Fruit fly (Drosophila melanogaster) whole organism: ENCODE data around the gene CG14370.

Experiments
- CG8478 ChIP-seq: fragments of >200 bp; optimal IDR thresholded peaks from 2 replicates; lab custom pipeline; 2018; ENCODE audit warnings: inconsistent platforms
- Dll ChIP-seq: fragments of >200 bp; optimal IDR thresholded peaks from 2 replicates; lab custom pipeline; 2017
- EcR ChIP-seq, 2 experiments: fragments of >200 bp; optimal IDR thresholded peaks; 2 replicates each; lab custom pipeline; 2017; ENCODE audit warnings: missing biosample characterization in 2 of 2, missing genetic modification characterization in 2 of 2, missing genetic modification reagents in 2 of 2
- pan ChIP-seq: fragments of >200 bp; optimal IDR thresholded peaks from 2 replicates; lab custom pipeline; 2017
- psq ChIP-seq: fragments of >200 bp; optimal IDR thresholded peaks from 2 replicates; lab custom pipeline; 2017
- usp ChIP-seq: fragments of >200 bp; optimal IDR thresholded peaks from 2 replicates; lab custom pipeline; 2017; ENCODE audit warnings: missing biosample characterization, missing genetic modification characterization, mixed read lengths

Gene CG14370

DNA sequence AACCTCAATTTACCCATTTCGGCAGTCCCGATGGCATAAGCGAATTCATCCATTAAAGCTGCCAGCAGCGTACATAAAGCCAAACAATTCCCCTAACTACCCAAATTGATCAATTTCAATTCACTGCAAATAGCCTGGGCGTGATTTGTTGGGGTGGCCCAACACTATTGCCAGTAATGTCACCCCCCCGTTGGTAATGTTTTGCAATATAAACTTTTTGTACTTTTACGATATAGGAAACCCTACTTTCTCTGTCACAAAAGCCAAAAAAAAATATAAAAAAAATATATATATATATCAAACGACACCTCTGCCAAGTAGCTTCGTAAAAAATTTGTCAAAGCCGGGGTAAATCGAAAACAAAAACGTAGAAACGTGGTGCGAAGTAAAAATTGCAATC is at the start of gene CG14370:
TSS of gene CG14370 (plus strand) at position 301 of the 400 bp plus-strand sequence.
- TF ChIP-seq psq (lab: Kevin White, UChicago) (no peak), EcR (GFP tag; optimal IDR thresholded peaks at IDR 0.05; lab: Kevin White, UChicago) (no peak), pan (lab: Kevin White, UChicago) (no peak), Dll (no peak), usp (no peak), CG8478 (lab: Kevin White, UChicago) (no peak)

DNA sequence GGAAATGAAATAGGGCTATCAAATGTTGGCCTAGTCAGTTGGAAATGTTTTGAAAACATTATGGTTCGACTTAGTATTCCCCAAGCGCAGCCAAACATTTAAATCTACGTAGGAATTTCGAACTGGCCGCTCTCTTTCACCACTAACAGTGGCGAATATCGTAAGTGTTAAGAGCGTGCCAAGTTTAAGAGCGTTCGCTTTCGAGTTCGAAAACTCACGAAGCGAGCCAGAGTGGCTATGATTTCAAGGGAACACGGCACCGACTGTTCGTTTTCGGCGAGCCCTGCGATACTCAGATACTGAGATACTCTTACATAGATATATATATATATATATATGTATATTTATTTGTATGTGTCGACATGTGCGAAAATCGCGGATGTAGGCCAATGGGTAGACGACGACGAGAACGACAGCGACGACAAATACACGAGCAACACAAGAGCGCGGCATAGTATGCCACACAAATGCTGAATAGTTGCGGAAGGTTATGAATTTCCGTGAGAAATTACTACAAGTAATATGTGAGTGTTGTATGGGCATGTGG is 49.0 kb upstream of the CG14370 start:
- no peak for TF ChIP-seq CG8478 (lab: Kevin White, UChicago)
- TF ChIP-seq pan (lab: Kevin White, UChicago), result no peak
- no peak for TF ChIP-seq Dll
- no peak for TF ChIP-seq psq (lab: Kevin White, UChicago)
- no peak for TF ChIP-seq EcR (GFP tag; optimal IDR thresholded peaks at IDR 0.05; lab: Kevin White, UChicago)
- no peak for TF ChIP-seq usp

DNA sequence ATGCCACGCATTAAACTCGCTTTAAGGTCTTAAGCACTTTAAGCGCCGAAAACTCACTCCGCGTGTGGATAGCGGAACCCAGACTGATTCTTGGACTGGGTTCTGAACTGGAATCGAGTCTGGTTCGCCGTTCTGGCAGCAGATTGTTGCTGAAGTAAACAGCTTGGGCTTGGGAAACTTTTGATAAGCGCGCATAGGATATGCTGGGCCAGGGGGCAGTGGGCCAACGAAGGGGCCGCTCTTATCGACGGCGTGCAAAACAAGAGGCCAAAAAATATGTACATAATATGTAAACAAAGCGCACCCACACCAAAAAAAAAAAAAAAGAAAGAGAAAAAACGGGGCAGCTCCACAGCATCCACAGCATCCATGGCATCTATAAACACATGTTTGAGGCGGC is 42.5 kb upstream of the CG14370 start, which contains the start of gene CG31337:
TSS of gene CG31337 (minus strand) at position 101 of the 400 bp plus-strand sequence.
- TF ChIP-seq pan (lab: Kevin White, UChicago) (no peak), CG8478 (lab: Kevin White, UChicago) (no peak), usp (no peak), psq (lab: Kevin White, UChicago) (no peak), Dll (no peak), EcR (GFP tag; optimal IDR thresholded peaks at IDR 0.05; lab: Kevin White, UChicago) (no peak)

DNA sequence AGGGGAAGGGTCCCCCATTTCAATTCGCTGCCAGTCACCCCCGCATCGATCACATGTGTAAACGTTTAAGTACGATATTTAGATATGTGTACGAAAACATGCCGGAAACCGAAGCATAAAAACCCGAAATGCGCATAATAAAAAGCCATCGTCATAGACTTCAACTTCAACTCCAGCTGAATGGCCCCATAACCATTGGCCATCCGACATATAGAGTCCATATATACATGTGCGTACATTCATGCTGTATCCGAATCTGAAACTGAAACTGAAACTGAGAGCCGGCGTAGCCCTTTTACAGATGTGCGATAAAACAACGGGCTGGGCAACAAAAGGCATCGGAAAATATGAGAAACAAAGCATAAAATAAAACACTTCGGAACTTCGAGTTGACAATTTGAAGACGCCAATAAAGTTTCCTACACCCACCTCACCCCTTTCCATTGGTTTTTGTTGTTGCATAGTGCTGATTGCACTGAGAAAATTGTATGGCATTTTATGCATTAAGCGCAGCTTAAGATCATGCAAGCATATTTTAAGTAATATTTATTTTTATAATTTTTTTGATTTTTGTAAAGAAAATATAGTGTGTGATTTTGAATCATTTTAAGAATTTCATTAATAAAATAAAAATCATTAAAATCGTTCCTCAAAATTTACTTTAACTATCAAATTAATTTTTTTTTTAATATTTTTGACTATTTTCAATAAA is 39.9 kb upstream of the CG14370 start:
- no peak for TF ChIP-seq EcR (GFP tag; optimal IDR thresholded peaks at IDR 0.05; lab: Kevin White, UChicago)
- TF ChIP-seq CG8478 (lab: Kevin White, UChicago), result no peak
- no peak for TF ChIP-seq Dll
- no peak for TF ChIP-seq psq (lab: Kevin White, UChicago)
- no peak for TF ChIP-seq usp

DNA sequence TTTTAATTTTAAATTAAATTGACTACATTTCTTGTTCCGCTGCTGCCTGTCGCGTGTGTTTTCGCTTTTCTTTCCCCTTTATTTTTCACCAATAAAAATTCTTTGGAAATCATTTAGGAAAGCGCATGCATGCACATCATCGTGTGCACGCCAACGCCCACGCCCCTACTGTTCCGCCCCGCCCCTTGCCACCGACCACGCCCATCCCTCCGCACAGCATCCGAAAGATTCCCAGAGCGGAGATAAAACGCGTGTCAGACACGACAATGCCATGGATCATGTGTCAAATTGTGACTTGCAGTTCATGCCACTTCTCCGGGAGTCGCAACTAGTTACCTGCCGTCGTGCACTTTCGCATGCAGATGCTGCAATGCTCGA is 39.4 kb upstream of the CG14370 start:
- TF ChIP-seq EcR (GFP tag; optimal IDR thresholded peaks at IDR 0.05; lab: Kevin White, UChicago), result no peak
- no peak for TF ChIP-seq Dll
- TF ChIP-seq CG8478 (lab: Kevin White, UChicago), result no peak
- TF ChIP-seq psq (lab: Kevin White, UChicago), result no peak
- no peak for TF ChIP-seq usp
- TF ChIP-seq pan (lab: Kevin White, UChicago), result no peak

DNA sequence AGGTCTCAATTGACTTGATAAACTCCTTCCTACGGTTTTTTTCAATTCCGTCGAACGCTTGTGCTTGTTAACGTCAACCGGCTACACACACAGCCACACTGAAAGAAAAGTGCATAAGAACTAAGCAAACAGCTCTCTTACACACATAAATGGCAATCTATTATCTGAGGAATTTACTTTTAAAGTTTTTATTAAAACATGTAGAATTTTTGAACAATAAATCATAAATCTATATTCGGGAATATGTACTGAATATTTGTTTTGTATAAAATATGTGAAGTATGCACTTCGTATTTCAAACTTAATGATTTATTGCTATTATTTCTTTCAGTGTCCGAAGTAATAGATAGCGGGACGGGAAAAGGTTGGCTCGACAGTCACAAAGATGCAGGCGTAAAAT is 38.3 kb upstream of the CG14370 start:
- TF ChIP-seq usp, result no peak
- no peak for TF ChIP-seq psq (lab: Kevin White, UChicago)
- no peak for TF ChIP-seq EcR (GFP tag; optimal IDR thresholded peaks at IDR 0.05; lab: Kevin White, UChicago)
- no peak for TF ChIP-seq pan (lab: Kevin White, UChicago)
- no peak for TF ChIP-seq CG8478 (lab: Kevin White, UChicago)
- TF ChIP-seq Dll, result no peak

DNA sequence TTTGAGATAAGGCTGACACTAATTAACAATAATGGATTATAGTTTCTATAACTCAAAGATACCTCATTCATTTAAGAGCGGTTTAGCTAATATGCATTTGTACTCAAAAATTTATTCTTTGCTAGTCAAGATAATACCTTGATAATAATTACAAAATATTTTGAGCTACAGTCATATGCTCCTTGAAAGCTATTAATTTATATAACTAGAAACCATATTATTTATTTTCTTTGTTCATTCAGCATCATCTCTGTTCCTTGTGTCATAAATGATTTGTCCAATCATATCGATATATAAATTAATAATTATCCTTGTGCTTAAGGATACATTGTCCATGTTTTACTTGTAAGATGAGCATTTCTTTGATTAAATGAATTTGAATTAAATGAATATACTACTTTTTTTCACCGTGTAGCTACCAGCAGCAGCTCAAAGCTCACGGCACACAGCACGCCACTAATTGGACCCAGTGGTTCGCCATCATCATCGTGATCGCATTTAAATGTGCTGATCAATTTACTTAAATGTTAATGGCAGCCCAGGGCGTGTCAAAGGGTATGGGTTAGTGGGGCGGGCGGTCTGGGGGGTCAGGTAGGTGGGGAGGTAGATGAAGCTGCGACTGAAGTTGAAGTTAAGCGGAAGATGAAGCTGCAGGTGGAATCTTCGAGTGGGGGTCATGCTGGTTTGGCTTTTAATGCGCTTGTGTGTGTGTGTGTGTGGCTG is 34.5 kb upstream of the CG14370 start:
- TF ChIP-seq pan (lab: Kevin White, UChicago), result no peak
- TF ChIP-seq psq (lab: Kevin White, UChicago), result no peak
- no peak for TF ChIP-seq CG8478 (lab: Kevin White, UChicago)

DNA sequence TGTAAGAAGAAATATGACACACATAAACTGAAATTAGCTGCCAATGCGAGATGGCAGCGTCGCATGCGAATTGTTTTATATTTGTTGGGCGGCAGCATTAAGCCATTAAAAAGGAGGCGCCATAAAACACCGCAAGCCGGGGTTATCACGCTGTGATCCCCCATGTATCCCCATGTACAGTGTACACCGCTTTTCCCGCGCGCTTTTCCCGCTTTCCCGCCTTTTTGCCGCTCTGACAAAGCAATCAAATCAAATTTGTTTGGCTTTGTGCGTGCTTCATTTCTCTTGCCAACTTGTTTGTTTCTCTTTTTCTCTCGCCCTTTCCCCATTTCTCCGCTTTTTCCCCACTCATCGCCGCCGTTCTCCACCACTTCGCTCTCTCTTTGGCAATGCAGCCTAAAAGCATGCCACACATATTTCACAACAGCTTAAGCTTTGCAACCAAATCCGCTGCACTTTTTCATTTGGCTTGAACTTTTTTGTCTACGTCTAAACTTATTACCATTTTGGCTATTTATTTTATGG is 33.9 kb upstream of the CG14370 start:
- no peak for TF ChIP-seq CG8478 (lab: Kevin White, UChicago)
- no peak for TF ChIP-seq Dll
- no peak for TF ChIP-seq pan (lab: Kevin White, UChicago)
- TF ChIP-seq usp, result no peak
- TF ChIP-seq psq (lab: Kevin White, UChicago), result no peak
- TF ChIP-seq EcR (GFP tag; optimal IDR thresholded peaks at IDR 0.05; lab: Kevin White, UChicago), result no peak

DNA sequence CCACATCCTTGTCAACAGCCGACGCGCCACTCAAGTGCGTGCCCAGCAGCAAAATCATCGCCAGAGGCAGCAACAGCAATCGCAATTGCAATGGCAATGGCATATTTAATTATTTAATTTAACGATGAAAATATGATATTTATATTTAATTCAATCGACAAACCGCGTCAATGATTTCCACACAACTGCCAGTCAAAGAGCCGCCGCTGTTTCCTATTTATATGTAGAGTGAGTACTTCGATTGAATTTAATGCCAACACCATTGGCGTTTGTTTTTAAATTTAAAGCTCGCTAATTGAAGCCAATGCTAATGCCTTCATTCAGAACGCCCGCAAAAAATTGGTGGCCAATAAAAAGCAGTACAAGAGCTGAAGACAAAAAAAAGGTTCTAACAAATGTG is 4.8 kb downstream of the CG14370 start, which contains the start of gene CG14369:
TSS of gene CG14369 (minus strand) at position 101 of the 400 bp plus-strand sequence.
- TF ChIP-seq EcR (GFP tag; optimal IDR thresholded peaks at IDR 0.05; lab: Kevin White, UChicago) (no peak), psq (lab: Kevin White, UChicago) (no peak), pan (lab: Kevin White, UChicago) (no peak), Dll (no peak), usp (no peak), CG8478 (lab: Kevin White, UChicago) (no peak)

DNA sequence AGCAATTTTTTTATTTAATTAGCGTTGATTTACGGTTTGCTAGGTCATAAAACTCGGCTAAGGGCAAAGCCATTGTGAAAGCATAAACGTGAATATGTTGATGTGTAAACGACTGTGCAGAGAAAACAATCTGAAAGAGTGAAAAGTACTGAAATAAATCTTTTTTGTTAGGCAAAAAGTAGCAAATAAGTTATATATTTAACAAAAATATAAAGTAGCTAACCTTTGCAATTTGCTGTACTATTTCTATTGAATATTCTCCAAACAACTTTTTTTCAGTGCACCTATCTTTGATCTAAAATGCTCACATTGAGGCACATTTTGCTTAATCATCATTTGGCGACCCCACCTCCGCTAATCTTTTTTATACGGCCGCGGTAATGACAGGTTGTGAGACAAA is 8.6 kb downstream of the CG14370 start:
- TF ChIP-seq usp (no peak), psq (lab: Kevin White, UChicago) (no peak), CG8478 (lab: Kevin White, UChicago) (no peak), pan (lab: Kevin White, UChicago) (no peak), EcR (GFP tag; optimal IDR thresholded peaks at IDR 0.05; lab: Kevin White, UChicago) (no peak), Dll (no peak)

DNA sequence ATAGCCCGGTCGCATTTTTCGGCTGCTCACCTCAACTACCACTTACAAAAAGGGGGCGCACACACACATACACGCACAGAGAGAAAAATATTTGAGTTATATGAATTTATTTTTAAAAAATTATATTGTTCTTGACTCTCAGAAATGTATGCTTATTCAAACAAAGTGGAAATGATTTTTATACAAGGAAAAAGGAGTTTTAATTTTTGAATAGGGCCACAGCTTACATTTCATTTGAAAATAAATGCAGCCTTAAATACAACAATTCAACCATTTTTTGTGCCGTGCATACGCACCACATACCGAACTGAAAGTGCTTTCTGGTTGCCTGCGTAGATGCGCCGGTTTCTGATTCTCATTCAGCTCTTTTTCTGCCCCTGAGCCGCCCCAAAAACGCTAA is 12.7 kb downstream of the CG14370 start:
- TF ChIP-seq EcR (GFP tag; optimal IDR thresholded peaks at IDR 0.05; lab: Kevin White, UChicago), result no peak
- TF ChIP-seq usp, result no peak
- TF ChIP-seq CG8478 (lab: Kevin White, UChicago), result no peak
- TF ChIP-seq pan (lab: Kevin White, UChicago), result no peak
- TF ChIP-seq Dll, result no peak
- no peak for TF ChIP-seq psq (lab: Kevin White, UChicago)

DNA sequence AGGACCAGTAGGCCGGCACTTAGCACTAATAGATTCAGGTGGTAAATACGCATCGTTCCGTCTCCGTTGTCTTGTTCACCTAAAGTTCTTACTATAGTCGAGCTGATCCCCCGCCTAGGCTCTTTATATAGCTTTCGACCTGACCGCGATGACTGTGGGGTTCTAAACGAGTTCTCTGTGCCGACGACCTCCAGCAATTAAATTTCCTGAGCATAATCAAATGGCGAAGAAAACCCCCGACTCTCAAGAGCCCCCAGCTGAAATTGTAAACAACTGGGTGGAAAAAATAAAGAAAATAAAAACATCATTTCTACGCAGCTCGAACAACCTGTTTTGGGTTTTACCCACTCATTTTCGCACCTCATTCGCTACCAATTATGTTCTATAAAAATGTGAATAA is 21.3 kb downstream of the CG14370 start, which contains the start of gene CG9759:
TSS of gene CG9759 (minus strand) at position 101 of the 400 bp plus-strand sequence.
- no peak for TF ChIP-seq pan (lab: Kevin White, UChicago)
- no peak for TF ChIP-seq EcR (GFP tag; optimal IDR thresholded peaks at IDR 0.05; lab: Kevin White, UChicago)
- TF ChIP-seq Dll, result no peak
- TF ChIP-seq psq (lab: Kevin White, UChicago), result no peak
- TF ChIP-seq CG8478 (lab: Kevin White, UChicago), result no peak
- no peak for TF ChIP-seq usp
